Fruit fly (Drosophila melanogaster) whole organism, prepupa: ENCODE measurements around the gene bou.

Experiments
- CG10631 ChIP-seq: fragments of 200-800 bp; sonication (Bioruptor generic); optimal IDR thresholded peaks from 2 replicates; lab custom pipeline; 2016; ENCODE audit warnings: missing biosample characterization, missing genetic modification characterization
- CG10669 ChIP-seq: fragments of 200-800 bp; sonication (Bioruptor generic); optimal IDR thresholded peaks from 3 replicates; lab custom pipeline; 2018; ENCODE audit warnings: missing biosample characterization, mild to moderate bottlenecking, missing genetic modification characterization, moderate library complexity
- CG11762 ChIP-seq: fragments of 200-800 bp; sonication (Bioruptor generic); optimal IDR thresholded peaks from 3 replicates; lab custom pipeline; 2016; ENCODE audit warnings: missing biosample characterization, missing genetic modification characterization; ENCODE audit not compliant: insufficient read depth
- CG11902 ChIP-seq: fragments of 200-800 bp; sonication (Bioruptor generic); optimal IDR thresholded peaks from 3 replicates; lab custom pipeline; 2016; ENCODE audit warnings: missing biosample characterization, missing genetic modification characterization
- CG15336 ChIP-seq: fragments of 200-800 bp; sonication (Bioruptor generic); IDR thresholded peaks from 2 replicates; pipeline ENCODE4 v1.3.6; 2022; ENCODE audit warnings: missing biosample characterization, missing genetic modification characterization
- CG1621 ChIP-seq: fragments of 200-800 bp; sonication (Bioruptor generic); optimal IDR thresholded peaks from 3 replicates; lab custom pipeline; 2018; ENCODE audit warnings: missing biosample characterization, mild to moderate bottlenecking, missing genetic modification characterization
- CG3032 ChIP-seq: fragments of 200-800 bp; optimal IDR thresholded peaks from 2 replicates; lab custom pipeline; 2019; ENCODE audit warnings: missing biosample characterization, mild to moderate bottlenecking, missing genetic modification characterization, moderate library complexity
- CG31627 ChIP-seq: fragments of 200-800 bp; sonication (Bioruptor generic); optimal IDR thresholded peaks from 3 replicates; lab custom pipeline; 2016; ENCODE audit warnings: missing biosample characterization, missing genetic modification characterization
- CG32006 ChIP-seq: fragments of 200-800 bp; sonication (Bioruptor generic); optimal IDR thresholded peaks from 3 replicates; lab custom pipeline; 2017; ENCODE audit warnings: missing biosample characterization, mild to moderate bottlenecking, missing genetic modification characterization
- CG3919 ChIP-seq: fragments of 200-800 bp; sonication (Bioruptor generic); optimal IDR thresholded peaks from 3 replicates; lab custom pipeline; 2016; ENCODE audit warnings: missing biosample characterization, missing genetic modification characterization
- CG4318 ChIP-seq: fragments of 200-800 bp; sonication (Bioruptor generic); optimal IDR thresholded peaks from 3 replicates; lab custom pipeline; 2017; ENCODE audit warnings: missing biosample characterization, mild to moderate bottlenecking, missing genetic modification characterization
- CG6808 ChIP-seq: fragments of 200-800 bp; sonication (Bioruptor generic); optimal IDR thresholded peaks from 3 replicates; lab custom pipeline; 2017; ENCODE audit warnings: missing biosample characterization, missing genetic modification characterization, mild to moderate bottlenecking, moderate library complexity, missing genetic modification reagents
- CG8319 ChIP-seq: fragments of 200-800 bp; sonication (Bioruptor generic); optimal IDR thresholded peaks from 3 replicates; lab custom pipeline; 2016; ENCODE audit warnings: missing biosample characterization, missing genetic modification characterization
- CG8632 ChIP-seq: fragments of 200-800 bp; sonication (Bioruptor generic); optimal IDR thresholded peaks from 3 replicates; lab custom pipeline; 2016; ENCODE audit warnings: missing biosample characterization, missing genetic modification characterization
- CG9139 ChIP-seq: fragments of 200-800 bp; sonication (Bioruptor generic); optimal IDR thresholded peaks from 3 replicates; lab custom pipeline; 2017; ENCODE audit warnings: missing biosample characterization, mild to moderate bottlenecking, missing genetic modification characterization
- Eip75B ChIP-seq: fragments of 200-800 bp; sonication (Bioruptor generic); optimal IDR thresholded peaks from 3 replicates; lab custom pipeline; 2016; ENCODE audit warnings: missing biosample characterization, missing genetic modification characterization
- Eip78C ChIP-seq: fragments of 200-800 bp; sonication (Bioruptor generic); peaks from one replicate; lab custom pipeline; 2016; ENCODE audit warnings: missing biosample characterization, missing genetic modification characterization
- Eip93F ChIP-seq: fragments of 200-800 bp; sonication (Bioruptor generic); optimal IDR thresholded peaks from 2 replicates; lab custom pipeline; 2016; ENCODE audit warnings: missing biosample characterization, mild to moderate bottlenecking, missing genetic modification characterization
- Ets21C ChIP-seq: fragments of 200-800 bp; sonication (Bioruptor generic); optimal IDR thresholded peaks from 3 replicates; lab custom pipeline; 2016; ENCODE audit warnings: missing biosample characterization, missing genetic modification characterization
- Ets96B ChIP-seq: fragments of 200-800 bp; optimal IDR thresholded peaks from 2 replicates; lab custom pipeline; 2019; ENCODE audit warnings: missing biosample characterization, mild to moderate bottlenecking, missing genetic modification characterization, moderate library complexity
- Gug ChIP-seq: fragments of 200-800 bp; sonication (Bioruptor generic); IDR thresholded peaks from 2 replicates; pipeline ENCODE4 v1.3.6; 2022; ENCODE audit warnings: missing biosample characterization, missing genetic modification characterization
- Hr38 ChIP-seq: sonication (Bioruptor generic); optimal IDR thresholded peaks from 2 replicates; lab custom pipeline; 2016; ENCODE audit warnings: missing biosample characterization, missing genetic modification characterization
- Hr39 ChIP-seq: fragments of 200-800 bp; sonication (Bioruptor generic); optimal IDR thresholded peaks from 2 replicates; lab custom pipeline; 2016; ENCODE audit warnings: missing biosample characterization, missing genetic modification characterization
- Hr4 ChIP-seq: fragments of 200-800 bp; sonication (Bioruptor generic); optimal IDR thresholded peaks from 3 replicates; lab custom pipeline; 2016; ENCODE audit warnings: missing biosample characterization, missing genetic modification characterization
- Lpt ChIP-seq: fragments of 200-800 bp; sonication (Bioruptor generic); optimal IDR thresholded peaks from 3 replicates; lab custom pipeline; 2016; ENCODE audit warnings: missing biosample characterization, missing genetic modification characterization
- Smox ChIP-seq: fragments of 200-800 bp; sonication (Bioruptor generic); optimal IDR thresholded peaks from 3 replicates; lab custom pipeline; 2016; ENCODE audit warnings: missing biosample characterization, missing genetic modification characterization
- Sox102F ChIP-seq: fragments of 200-800 bp; sonication (Bioruptor generic); optimal IDR thresholded peaks from 2 replicates; lab custom pipeline; 2016; ENCODE audit warnings: missing biosample characterization, mild to moderate bottlenecking, missing genetic modification characterization
- achi ChIP-seq: fragments of 200-800 bp; sonication (Bioruptor generic); optimal IDR thresholded peaks from 3 replicates; lab custom pipeline; 2016; ENCODE audit warnings: missing biosample characterization, missing genetic modification characterization
- acj6 ChIP-seq: fragments of 200-800 bp; sonication (Bioruptor generic); optimal IDR thresholded peaks from 3 replicates; lab custom pipeline; 2016; ENCODE audit warnings: missing biosample characterization, missing genetic modification characterization
- cyc ChIP-seq: fragments of 200-800 bp; sonication (Bioruptor generic); optimal IDR thresholded peaks from 3 replicates; lab custom pipeline; 2016; ENCODE audit warnings: missing biosample characterization, missing genetic modification characterization
- dsx ChIP-seq: fragments of 200-800 bp; optimal IDR thresholded peaks from 3 replicates; lab custom pipeline; 2019; ENCODE audit warnings: missing biosample characterization, mild to moderate bottlenecking, missing genetic modification characterization, moderate library complexity; ENCODE audit not compliant: poor library complexity, severe bottlenecking
- eg ChIP-seq: fragments of 200-800 bp; sonication (Bioruptor generic); IDR thresholded peaks from 3 replicates; pipeline ENCODE4 v1.3.6; 2022; ENCODE audit warnings: missing biosample characterization, missing genetic modification characterization
- esn ChIP-seq: fragments of 200-800 bp; sonication (Bioruptor generic); optimal IDR thresholded peaks from 2 replicates; lab custom pipeline; 2016; ENCODE audit warnings: missing biosample characterization, mild to moderate bottlenecking, missing genetic modification characterization, moderate library complexity
- fd59A ChIP-seq: fragments of 200-800 bp; sonication (Bioruptor generic); optimal IDR thresholded peaks from 2 replicates; lab custom pipeline; 2017; ENCODE audit warnings: missing biosample characterization, mild to moderate bottlenecking, missing genetic modification characterization, missing genetic modification reagents
- fd85E ChIP-seq: fragments of 200-800 bp; sonication (Bioruptor generic); optimal IDR thresholded peaks from 3 replicates; lab custom pipeline; 2016; ENCODE audit warnings: missing biosample characterization, missing genetic modification characterization
- fkh ChIP-seq: fragments of 200-800 bp; sonication (Bioruptor generic); optimal IDR thresholded peaks from 3 replicates; lab custom pipeline; 2017; ENCODE audit warnings: missing biosample characterization, mild to moderate bottlenecking, missing genetic modification characterization, moderate library complexity
- lz ChIP-seq: fragments of 200-800 bp; sonication (Bioruptor generic); optimal IDR thresholded peaks from 3 replicates; lab custom pipeline; 2016; ENCODE audit warnings: missing biosample characterization, missing genetic modification characterization
- net ChIP-seq: fragments of 200-800 bp; sonication (Bioruptor generic); optimal IDR thresholded peaks from 3 replicates; lab custom pipeline; 2016; ENCODE audit warnings: missing biosample characterization, missing genetic modification characterization
- pdm3 ChIP-seq: fragments of 200-800 bp; sonication (Bioruptor generic); optimal IDR thresholded peaks from 3 replicates; lab custom pipeline; 2016; ENCODE audit warnings: missing biosample characterization, missing genetic modification characterization
- salr ChIP-seq, 2 experiments: fragments of 200-800 bp; sonication (Bioruptor generic); optimal IDR thresholded peaks; 3 replicates each; lab custom pipeline; 2016 to 2018; ENCODE audit warnings: missing biosample characterization in 2 of 2, missing genetic modification characterization in 2 of 2, mild to moderate bottlenecking in 1 of 2
- spab ChIP-seq: fragments of 200-800 bp; sonication (Bioruptor generic); optimal IDR thresholded peaks from 2 replicates; lab custom pipeline; 2017; ENCODE audit warnings: missing biosample characterization, mild to moderate bottlenecking, missing genetic modification characterization, missing genetic modification reagents
- svp ChIP-seq: fragments of 200-800 bp; sonication (Bioruptor generic); peaks from one replicate; lab custom pipeline; 2016; ENCODE audit warnings: missing biosample characterization, missing genetic modification characterization
- topi ChIP-seq: fragments of 200-800 bp; sonication (Bioruptor generic); optimal IDR thresholded peaks from 3 replicates; lab custom pipeline; 2016; ENCODE audit warnings: missing biosample characterization, missing genetic modification characterization
- vri ChIP-seq: fragments of 200-800 bp; sonication (Bioruptor generic); optimal IDR thresholded peaks from 3 replicates; lab custom pipeline; 2016; ENCODE audit warnings: missing biosample characterization, mild to moderate bottlenecking, missing genetic modification characterization

The bou gene

DNA sequence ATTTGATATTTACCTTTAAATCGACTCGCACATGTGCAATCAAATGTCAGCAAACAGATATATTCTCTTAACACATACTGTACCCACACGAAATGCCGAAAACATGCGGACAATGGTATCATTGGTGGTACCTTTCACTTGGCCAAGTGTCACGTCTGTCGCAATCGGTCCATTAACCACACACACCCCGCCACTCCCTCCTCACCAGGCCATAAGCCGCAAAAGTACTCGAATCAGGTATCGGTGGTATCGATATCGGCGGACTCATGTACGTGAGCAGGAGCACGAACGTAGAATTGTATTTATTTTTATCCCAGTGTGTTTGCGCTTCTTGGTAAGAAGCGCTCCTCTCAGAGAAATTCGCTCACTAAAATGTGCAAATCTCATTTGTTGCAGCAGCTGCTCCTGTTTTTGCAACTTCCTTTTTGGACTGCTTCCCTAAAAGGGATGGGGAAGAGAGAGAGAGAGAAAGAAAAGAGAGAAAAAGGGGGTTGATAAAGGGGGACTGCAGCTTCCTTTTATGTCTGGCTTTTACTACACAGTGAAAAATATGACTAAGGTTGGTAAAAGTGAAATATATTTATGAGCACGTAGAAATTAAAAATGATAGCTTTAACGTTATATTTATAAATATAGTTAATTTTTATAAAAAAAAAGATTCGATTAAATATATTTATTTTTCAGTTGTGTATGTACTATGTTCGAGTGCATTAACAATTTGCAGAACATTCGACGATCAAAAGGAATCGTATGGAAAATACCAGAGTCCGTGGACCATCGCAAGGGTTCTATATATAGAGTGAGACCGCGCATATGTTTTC lies 2.6 kb upstream of the bou start (continued):
- no peak for TF ChIP-seq fd85E
- no peak for TF ChIP-seq Hr38
- no peak for TF ChIP-seq Hr4 (GFP tag; lab: Kevin White, UChicago)
- peak; percentile 44 for TF ChIP-seq CG10669 (GFP tag; lab: Kevin White, UChicago)
- peak; percentile 41 for TF ChIP-seq fd59A (GFP tag; lab: Kevin White, UChicago)
- TF ChIP-seq Lpt (GFP tag; lab: Kevin White, UChicago) = peak; percentile 27
- TF ChIP-seq eg (GFP tag; lab: Robert Waterston, UW) = 0 out of 3 replicates have a peak, but pooled peaks have one; percentile 21
- peak; percentile 29 to 46 for TF ChIP-seq salr (GFP tag; optimal IDR thresholded peaks at IDR 0.05; lab: Kevin White, UChicago)
- peak; percentile 80 for TF ChIP-seq svp (GFP tag; lab: Kevin White, UChicago)
- no peak for TF ChIP-seq Eip93F (GFP tag; lab: Kevin White, UChicago)
- TF ChIP-seq CG3032 (tag; lab: Kevin White, UChicago) = peak; percentile 68
- peak; percentile 5 for TF ChIP-seq cyc
- peak; percentile 61 for TF ChIP-seq acj6
- peak; percentile 58; the same call in 1 of the 2 replicates for TF ChIP-seq CG15336 (GFP tag; lab: Robert Waterston, UW)
- peak; percentile 60 for TF ChIP-seq CG10631 (GFP tag; lab: Kevin White, UChicago)
- TF ChIP-seq Ets21C (GFP tag; lab: Kevin White, UChicago) = no peak
- no peak for TF ChIP-seq CG4318 (GFP tag; lab: Kevin White, UChicago)
- peak; percentile 62 for TF ChIP-seq Ets96B (tag; lab: Kevin White, UChicago)
- TF ChIP-seq net (GFP tag; lab: Kevin White, UChicago) = peak; percentile 42

dm6 chrX:6985182-6985851 lies 969 bp upstream of the bou start:
- TF ChIP-seq CG8319 (GFP tag; lab: Kevin White, UChicago) (peak; percentile 69), Hr4 (GFP tag; lab: Kevin White, UChicago) (peak; percentile 62), CG11762 (peak; percentile 70), fd59A (GFP tag; lab: Kevin White, UChicago) (peak; percentile 83), CG3032 (tag; lab: Kevin White, UChicago) (peak; percentile 85), CG32006 (GFP tag; lab: Kevin White, UChicago) (peak; percentile 80), CG31627 (GFP tag; lab: Kevin White, UChicago) (peak; percentile 93), Ets96B (tag; lab: Kevin White, UChicago) (peak; percentile 88), fkh (peak; percentile 49), CG6808 (peak; percentile 78), acj6 (peak; percentile 90), dsx (GFP tag; lab: Kevin White, UChicago) (peak; percentile 88), Hr38 (no peak), Eip75B (GFP tag; lab: Kevin White, UChicago) (peak; percentile 93), Smox (GFP tag; lab: Kevin White, UChicago) (peak; percentile 94), CG15336 (GFP tag; lab: Robert Waterston, UW) (peak; percentile 81), Hr39 (GFP tag; lab: Kevin White, UChicago) (peak; percentile 93), salr (GFP tag; optimal IDR thresholded peaks at IDR 0.05; lab: Kevin White, UChicago) (peak; percentile 44 to 79), CG10631 (GFP tag; lab: Kevin White, UChicago) (peak; percentile 91), CG8632 (GFP tag; lab: Kevin White, UChicago) (peak; percentile 87), Eip93F (GFP tag; lab: Kevin White, UChicago) (peak; percentile 93), spab (GFP tag; lab: Kevin White, UChicago) (peak; percentile 79), CG3919 (GFP tag; lab: Kevin White, UChicago) (peak; percentile 91), Eip78C (GFP tag; lab: Kevin White, UChicago) (peak; percentile 98), cyc (peak; percentile 93), CG11902 (peak; percentile 77), CG9139 (GFP tag; lab: Kevin White, UChicago) (peak; percentile 68), vri (GFP tag; lab: Kevin White, UChicago) (peak; percentile 96), esn (peak; percentile 97), lz (GFP tag; lab: Kevin White, UChicago) (peak; percentile 95), topi (GFP tag; lab: Kevin White, UChicago) (peak; percentile 96), Sox102F (GFP tag; lab: Kevin White, UChicago) (peak; percentile 96), CG1621 (tag; lab: Kevin White, UChicago) (peak; percentile 67), pdm3 (GFP tag; lab: Kevin White, UChicago) (peak; percentile 91), svp (GFP tag; lab: Kevin White, UChicago) (peak; percentile 98), CG4318 (GFP tag; lab: Kevin White, UChicago) (peak; percentile 54), Gug (GFP tag; lab: Robert Waterston, UW) (peak; percentile 58), achi (GFP tag; lab: Kevin White, UChicago) (peak; percentile 89)
